Fruit fly (Drosophila melanogaster) whole organism, pupa: ENCODE data around the gene eIF3l.

ENCODE experiments used
- CG10348 ChIP-seq: fragments of 200-800 bp; sonication (Bioruptor generic); IDR thresholded peaks from 2 replicates; pipeline ENCODE4 v1.3.6; 2022; ENCODE audit warnings: missing biosample characterization, missing genetic modification characterization
- CG15710 ChIP-seq: fragments of 200-800 bp; sonication (Bioruptor generic); optimal IDR thresholded peaks from 2 replicates; lab custom pipeline; 2018; ENCODE audit warnings: missing biosample characterization, mild to moderate bottlenecking, missing genetic modification characterization, moderate library complexity
- CG17806 ChIP-seq: fragments of 200-800 bp; sonication (Bioruptor generic); optimal IDR thresholded peaks from 2 replicates; lab custom pipeline; 2018; ENCODE audit warnings: missing biosample characterization, mild to moderate bottlenecking, missing genetic modification characterization, moderate library complexity
- CG4496 ChIP-seq: fragments of 200-800 bp; sonication (Bioruptor generic); IDR thresholded peaks from 3 replicates; pipeline ENCODE4 v1.3.6; 2022; ENCODE audit warnings: missing biosample characterization, missing genetic modification characterization
- CG8159 ChIP-seq: fragments of 200-800 bp; sonication (Bioruptor generic); optimal IDR thresholded peaks from 3 replicates; lab custom pipeline; 2018; ENCODE audit warnings: missing biosample characterization, mild to moderate bottlenecking, missing genetic modification characterization, moderate library complexity
- CG8301 ChIP-seq: fragments of 200-800 bp; sonication (Bioruptor generic); optimal IDR thresholded peaks from 2 replicates; lab custom pipeline; 2018; ENCODE audit warnings: missing biosample characterization, mild to moderate bottlenecking, missing genetic modification characterization
- D1 ChIP-seq: fragments of 200-800 bp; sonication (Bioruptor generic); optimal IDR thresholded peaks from 2 replicates; lab custom pipeline; 2018; ENCODE audit warnings: missing biosample characterization, mild to moderate bottlenecking, missing genetic modification characterization, moderate library complexity
- EcR ChIP-seq: fragments of 200-800 bp; sonication (Bioruptor generic); optimal IDR thresholded peaks from 3 replicates; lab custom pipeline; 2019; ENCODE audit warnings: missing biosample characterization, missing genetic modification characterization, mild to moderate bottlenecking, moderate library complexity, missing genetic modification reagents
- Snoo ChIP-seq: fragments of 200-800 bp; sonication (Bioruptor generic); optimal IDR thresholded peaks from 3 replicates; lab custom pipeline; 2017; ENCODE audit warnings: missing biosample characterization, mild to moderate bottlenecking, missing genetic modification characterization, inconsistent platforms
- fd96Ca ChIP-seq: fragments of 200-800 bp; sonication (Bioruptor generic); IDR thresholded peaks from 3 replicates; pipeline ENCODE4 v1.3.6; 2022; ENCODE audit warnings: missing biosample characterization, missing genetic modification characterization
- rn ChIP-seq: fragments of 200-800 bp; sonication (Bioruptor generic); IDR thresholded peaks from 2 replicates; pipeline ENCODE4 v1.3.6; 2022; ENCODE audit warnings: missing biosample characterization, missing genetic modification characterization

dm6 chr3L:12193485-12193884 is 47.6 kb upstream of the eIF3l start, which contains the start of gene thoc6:
- TF ChIP-seq CG4496 (GFP tag; lab: Robert Waterston, UW), result no peak
- TF ChIP-seq CG8159 (tag; lab: Kevin White, UChicago), result no peak
- no peak for TF ChIP-seq rn (GFP tag; lab: Robert Waterston, UW)
- TF ChIP-seq CG10348 (GFP tag; lab: Robert Waterston, UW), result no peak
- TF ChIP-seq CG8301, result no peak
- no peak for TF ChIP-seq CG15710 (tag; lab: Kevin White, UChicago)
- TF ChIP-seq EcR (GFP tag; lab: Kevin White, UChicago), result no peak
- TF ChIP-seq fd96Ca (GFP tag; lab: Robert Waterston, UW), result no peak
- TF ChIP-seq CG17806, result no peak
- no peak for TF ChIP-seq D1 (tag; lab: Kevin White, UChicago)
- TF ChIP-seq Snoo (tag; lab: Kevin White, UChicago), result no peak
